Fruit fly (Drosophila melanogaster) whole organism, embryonic: ENCODE results near the gene CG32371.

Experiments
- Bteb2 ChIP-seq: fragments of 200-800 bp; sonication (Bioruptor generic); optimal IDR thresholded peaks from 2 replicates; lab custom pipeline; 2016; ENCODE audit warnings: missing biosample characterization, missing genetic modification characterization
- CG10543 ChIP-seq: fragments of 200-800 bp; sonication (Bioruptor generic); optimal IDR thresholded peaks from 3 replicates; lab custom pipeline; 2017; ENCODE audit warnings: missing biosample characterization, mild to moderate bottlenecking, missing genetic modification characterization, moderate library complexity
- CG11504 ChIP-seq: fragments of 200-800 bp; sonication (Bioruptor generic); optimal IDR thresholded peaks from 3 replicates; lab custom pipeline; 2019; ENCODE audit warnings: missing biosample characterization, mild to moderate bottlenecking, missing genetic modification characterization, moderate library complexity
- CG12219 ChIP-seq: fragments of 200-800 bp; sonication (Bioruptor generic); optimal IDR thresholded peaks from 3 replicates; lab custom pipeline; 2018; ENCODE audit warnings: missing biosample characterization, mild to moderate bottlenecking, missing genetic modification characterization
- CG12769 ChIP-seq: fragments of 200-800 bp; sonication (Bioruptor generic); optimal IDR thresholded peaks from 2 replicates; lab custom pipeline; 2019; ENCODE audit warnings: missing biosample characterization, mild to moderate bottlenecking, missing genetic modification characterization, moderate library complexity
- CG13296 ChIP-seq: fragments of 200-800 bp; sonication (Bioruptor generic); optimal IDR thresholded peaks from 3 replicates; lab custom pipeline; 2018; ENCODE audit warnings: missing biosample characterization, mild to moderate bottlenecking, missing genetic modification characterization
- CG13624 ChIP-seq: fragments of 200-800 bp; sonication (Bioruptor generic); optimal IDR thresholded peaks from 2 replicates; lab custom pipeline; 2016; ENCODE audit warnings: missing biosample characterization, missing genetic modification characterization
- CG17385 ChIP-seq: fragments of 200-800 bp; sonication (Bioruptor generic); optimal IDR thresholded peaks from 3 replicates; lab custom pipeline; 2018; ENCODE audit warnings: missing biosample characterization, mild to moderate bottlenecking, missing genetic modification characterization
- CG18262 ChIP-seq: fragments of 200-800 bp; optimal IDR thresholded peaks from 3 replicates; lab custom pipeline; 2019; ENCODE audit warnings: missing biosample characterization, mild to moderate bottlenecking, missing genetic modification characterization, moderate library complexity
- CG18764 ChIP-seq: fragments of 200-800 bp; sonication (Bioruptor generic); optimal IDR thresholded peaks from 3 replicates; lab custom pipeline; 2016; ENCODE audit warnings: missing biosample characterization, missing genetic modification characterization
- CG2712 ChIP-seq: fragments of 200-800 bp; optimal IDR thresholded peaks from 3 replicates; lab custom pipeline; 2019; ENCODE audit warnings: missing biosample characterization, mild to moderate bottlenecking, missing genetic modification characterization, moderate library complexity
- CG2875 ChIP-seq: fragments of 200-800 bp; sonication (Bioruptor generic); optimal IDR thresholded peaks from 2 replicates; lab custom pipeline; 2017; ENCODE audit warnings: missing biosample characterization, mild to moderate bottlenecking, missing genetic modification characterization, missing genetic modification reagents
- CG30020 ChIP-seq: fragments of 200-800 bp; optimal IDR thresholded peaks from 2 replicates; lab custom pipeline; 2019; ENCODE audit warnings: missing biosample characterization, mild to moderate bottlenecking, missing genetic modification characterization, moderate library complexity
- CG32767 ChIP-seq: fragments of 200-800 bp; sonication (Bioruptor generic); IDR thresholded peaks from 2 replicates; pipeline ENCODE4 v1.3.6; 2022; ENCODE audit warnings: missing biosample characterization, missing genetic modification characterization
- CG3847 ChIP-seq: fragments of 200-800 bp; sonication (Bioruptor generic); IDR thresholded peaks from 2 replicates; pipeline ENCODE4 v1.3.6; 2022; ENCODE audit warnings: missing biosample characterization, missing genetic modification characterization
- CG4282 ChIP-seq: fragments of 200-800 bp; sonication (Bioruptor generic); optimal IDR thresholded peaks from 2 replicates; lab custom pipeline; 2016; ENCODE audit warnings: missing biosample characterization, missing genetic modification characterization
- CG7271 ChIP-seq: fragments of 200-800 bp; sonication (Bioruptor generic); optimal IDR thresholded peaks from 2 replicates; lab custom pipeline; 2018; ENCODE audit warnings: missing biosample characterization, mild to moderate bottlenecking, missing genetic modification characterization, moderate library complexity
- D19A ChIP-seq: fragments of 200-800 bp; optimal IDR thresholded peaks from 3 replicates; lab custom pipeline; 2019; ENCODE audit warnings: missing biosample characterization, mild to moderate bottlenecking, missing genetic modification characterization, moderate library complexity
- HHEX ChIP-seq: fragments of 200-800 bp; sonication (Bioruptor generic); optimal IDR thresholded peaks from 3 replicates; lab custom pipeline; 2017; ENCODE audit warnings: missing biosample characterization, mild to moderate bottlenecking, missing genetic modification characterization, missing genetic modification reagents
- HLH4C ChIP-seq: fragments of 200-800 bp; sonication (Bioruptor generic); IDR thresholded peaks from 3 replicates; pipeline ENCODE4 v1.3.6; 2022; ENCODE audit warnings: missing biosample characterization, missing genetic modification characterization; ENCODE audit not compliant: partially characterized antibody
- Hey ChIP-seq: fragments of 200-800 bp; sonication (Bioruptor generic); optimal IDR thresholded peaks from 3 replicates; lab custom pipeline; 2018; ENCODE audit warnings: missing biosample characterization, mild to moderate bottlenecking, missing genetic modification characterization
- Hr51 ChIP-seq, 2 experiments: fragments of 200-800 bp; sonication (Bioruptor generic); optimal IDR thresholded peaks; 2 replicates in 1 of 2; 3 replicates in 1 of 2; lab custom pipeline; 2016 to 2018; ENCODE audit warnings: missing biosample characterization in 2 of 2, missing genetic modification characterization in 2 of 2, mild to moderate bottlenecking in 1 of 2, moderate library complexity in 1 of 2
- Hsf ChIP-seq: fragments of 200-800 bp; sonication (Bioruptor generic); optimal IDR thresholded peaks from 3 replicates; lab custom pipeline; 2016; ENCODE audit warnings: missing biosample characterization, missing genetic modification characterization
- NfI ChIP-seq: fragments of 200-800 bp; sonication (Bioruptor generic); optimal IDR thresholded peaks from 3 replicates; lab custom pipeline; 2018; ENCODE audit warnings: missing biosample characterization, mild to moderate bottlenecking, missing genetic modification characterization, moderate library complexity
- PHDP ChIP-seq: fragments of 200-800 bp; sonication (Bioruptor generic); optimal IDR thresholded peaks from 3 replicates; lab custom pipeline; 2018; ENCODE audit warnings: missing biosample characterization, mild to moderate bottlenecking, missing genetic modification characterization, moderate library complexity
- Rx ChIP-seq: fragments of 200-800 bp; sonication (Bioruptor generic); IDR thresholded peaks from 2 replicates; pipeline ENCODE4 v1.3.6; 2022; ENCODE audit warnings: missing biosample characterization, missing genetic modification characterization
- Sox100B ChIP-seq: fragments of 200-800 bp; sonication (Bioruptor generic); optimal IDR thresholded peaks from 3 replicates; lab custom pipeline; 2018; ENCODE audit warnings: missing biosample characterization, mild to moderate bottlenecking, missing genetic modification characterization
- aop ChIP-seq: fragments of 200-800 bp; sonication (Bioruptor generic); IDR thresholded peaks from 2 replicates; pipeline ENCODE4 v1.3.6; 2022; ENCODE audit warnings: missing biosample characterization, missing genetic modification characterization
- ash1 ChIP-seq: fragments of 200-800 bp; sonication (Bioruptor generic); optimal IDR thresholded peaks from 2 replicates; lab custom pipeline; 2018; ENCODE audit warnings: missing biosample characterization, mild to moderate bottlenecking, missing genetic modification characterization
- ato ChIP-seq: fragments of 200-800 bp; sonication (Bioruptor generic); IDR thresholded peaks from 2 replicates; pipeline ENCODE4 v1.3.6; 2022; ENCODE audit warnings: missing biosample characterization, missing genetic modification characterization; ENCODE audit not compliant: partially characterized antibody
- bab2 ChIP-seq: fragments of 200-800 bp; sonication (Bioruptor generic); optimal IDR thresholded peaks from 2 replicates; lab custom pipeline; 2016; ENCODE audit warnings: missing biosample characterization, missing genetic modification characterization
- btn ChIP-seq: fragments of 200-800 bp; sonication (Bioruptor generic); optimal IDR thresholded peaks from 2 replicates; lab custom pipeline; 2016; ENCODE audit warnings: missing biosample characterization, missing genetic modification characterization
- crol ChIP-seq: fragments of 200-800 bp; sonication (Bioruptor generic); IDR thresholded peaks from 2 replicates; pipeline ENCODE4 v1.3.6; 2022; ENCODE audit warnings: missing biosample characterization, missing genetic modification characterization
- crp ChIP-seq, 2 experiments: fragments of 200-800 bp; sonication (Bioruptor generic); optimal IDR thresholded peaks; 2 replicates in 1 of 2; 3 replicates in 1 of 2; lab custom pipeline; 2017; ENCODE audit warnings: missing biosample characterization in 2 of 2, missing genetic modification characterization in 2 of 2, mild to moderate bottlenecking in 1 of 2, moderate library complexity in 1 of 2
- disco-r ChIP-seq: fragments of 200-800 bp; sonication (Bioruptor generic); optimal IDR thresholded peaks from 2 replicates; lab custom pipeline; 2016; ENCODE audit warnings: missing biosample characterization, missing genetic modification characterization
- eve ChIP-seq, 2 experiments: fragments of >200 bp; optimal IDR thresholded peaks; 2 replicates each; lab custom pipeline; 2017; ENCODE audit warnings: missing biosample characterization in 2 of 2, missing genetic modification characterization in 2 of 2
- eyg ChIP-seq: fragments of 200-800 bp; sonication (Bioruptor generic); optimal IDR thresholded peaks from 3 replicates; lab custom pipeline; 2016; ENCODE audit warnings: missing biosample characterization, missing genetic modification characterization
- gro ChIP-seq: fragments of 200-800 bp; sonication (Bioruptor generic); optimal IDR thresholded peaks from 2 replicates; lab custom pipeline; 2016; ENCODE audit warnings: missing biosample characterization, missing genetic modification characterization
- h ChIP-seq: fragments of >200 bp; optimal IDR thresholded peaks from 2 replicates; lab custom pipeline; 2017
- hkb ChIP-seq, 2 experiments: fragments of 200-800 bp in 1 of 2; fragments of >200 bp in 1 of 2; sonication (Bioruptor generic) in 1 of 2; IDR thresholded peaks in 1 of 2; optimal IDR thresholded peaks in 1 of 2; 2 replicates each; pipeline versions ENCODE4 v1.3.6 to Lab custom; 2017 to 2022; ENCODE audit warnings: missing biosample characterization in 1 of 2, missing genetic modification characterization in 1 of 2
- lola ChIP-seq, 3 experiments: fragments of >200 bp in 2 of 3; fragments of 200-800 bp in 1 of 3; sonication (Bioruptor generic) in 1 of 3; optimal IDR thresholded peaks; 2 replicates each; lab custom pipeline; 2017 to 2019; ENCODE audit warnings: missing biosample characterization in 3 of 3, missing genetic modification characterization in 3 of 3, mild to moderate bottlenecking in 1 of 3, moderate library complexity in 1 of 3
- otp ChIP-seq: fragments of 200-800 bp; sonication (Bioruptor generic); IDR thresholded peaks from 3 replicates; pipeline ENCODE4, ENCODE4 v1.3.6; 2022; ENCODE audit warnings: missing biosample characterization, missing genetic modification characterization
- phol ChIP-seq: fragments of 200-800 bp; sonication (Bioruptor generic); optimal IDR thresholded peaks from 3 replicates; lab custom pipeline; 2018; ENCODE audit warnings: missing biosample characterization, mild to moderate bottlenecking, missing genetic modification characterization, moderate library complexity
- pum ChIP-seq: fragments of 200-800 bp; sonication (Bioruptor generic); optimal IDR thresholded peaks from 2 replicates; lab custom pipeline; 2016; ENCODE audit warnings: missing biosample characterization, missing genetic modification characterization
- pzg ChIP-seq: fragments of 200-800 bp; sonication (Bioruptor generic); optimal IDR thresholded peaks from 3 replicates; lab custom pipeline; 2018; ENCODE audit warnings: missing biosample characterization, mild to moderate bottlenecking, missing genetic modification characterization, moderate library complexity
- sd ChIP-seq: fragments of 200-800 bp; sonication (Bioruptor generic); optimal IDR thresholded peaks from 3 replicates; lab custom pipeline; 2018; ENCODE audit warnings: missing biosample characterization, mild to moderate bottlenecking, missing genetic modification characterization, moderate library complexity
- sens-2 ChIP-seq: fragments of 200-800 bp; sonication (Bioruptor generic); IDR thresholded peaks from 2 replicates; pipeline ENCODE4 v1.3.6; 2022; ENCODE audit warnings: missing biosample characterization, missing genetic modification characterization
- stc ChIP-seq: fragments of 200-800 bp; sonication (Bioruptor generic); IDR thresholded peaks from 2 replicates; pipeline ENCODE4 v1.3.6; 2022; ENCODE audit warnings: missing biosample characterization, missing genetic modification characterization
- tgo ChIP-seq: fragments of 200-800 bp; sonication (Bioruptor generic); IDR thresholded peaks from 3 replicates; pipeline ENCODE4 v1.3.6; 2022; ENCODE audit warnings: missing biosample characterization, missing genetic modification characterization

The CG32371 gene

DNA sequence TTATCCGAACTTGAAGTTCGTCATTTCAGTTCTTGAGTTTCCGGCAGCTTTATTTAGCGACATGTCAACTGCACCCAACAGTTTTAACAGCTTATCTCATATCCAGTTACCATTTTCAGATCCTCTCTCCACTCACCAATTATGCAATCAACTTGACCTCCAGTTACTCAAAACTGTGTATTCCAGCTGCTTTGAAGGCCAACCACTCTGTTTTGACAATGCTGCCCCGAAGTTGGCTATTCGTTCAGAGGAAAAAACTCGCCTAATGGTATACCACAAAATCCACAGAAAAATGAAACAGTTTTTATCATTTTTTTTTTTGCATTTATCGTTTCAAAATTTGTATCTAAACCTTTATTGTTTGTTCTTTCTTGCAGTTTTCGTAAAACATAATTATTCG is 43.4 kb upstream of the CG32371 start (continued):
- TF ChIP-seq otp (GFP tag; lab: Robert Waterston, UW) (no peak), CG2875 (GFP tag; lab: Kevin White, UChicago) (no peak), D19A (tag; lab: Kevin White, UChicago) (no peak), Hsf (GFP tag; lab: Kevin White, UChicago) (no peak), CG12769 (tag; lab: Kevin White, UChicago) (peak; percentile 62), crp (GFP tag; optimal IDR thresholded peaks at IDR 0.05; lab: Kevin White, UChicago) (peak in 1 of 2 experiments; percentile 13), PHDP (tag; lab: Kevin White, UChicago) (no peak), h (lab: Kevin White, UChicago) (no peak), CG13624 (GFP tag; lab: Kevin White, UChicago) (no peak), lola (GFP tag; optimal IDR thresholded peaks at IDR 0.05; lab: Kevin White, UChicago) (peak in 1 of 3 experiments; percentile 75), Hey (tag; lab: Kevin White, UChicago) (no peak), sens-2 (GFP tag; lab: Robert Waterston, UW) (no peak), Rx (GFP tag; lab: Robert Waterston, UW) (no peak), crol (GFP tag; lab: Robert Waterston, UW) (no peak), eyg (no peak), btn (GFP tag; lab: Kevin White, UChicago) (no peak), stc (GFP tag; lab: Robert Waterston, UW) (no peak), CG11504 (tag; lab: Kevin White, UChicago) (no peak), CG3847 (GFP tag; lab: Robert Waterston, UW) (no peak), gro (GFP tag; lab: Kevin White, UChicago) (no peak), Hr51 (GFP tag; optimal IDR thresholded peaks at IDR 0.05; lab: Kevin White, UChicago) (no peak)

DNA sequence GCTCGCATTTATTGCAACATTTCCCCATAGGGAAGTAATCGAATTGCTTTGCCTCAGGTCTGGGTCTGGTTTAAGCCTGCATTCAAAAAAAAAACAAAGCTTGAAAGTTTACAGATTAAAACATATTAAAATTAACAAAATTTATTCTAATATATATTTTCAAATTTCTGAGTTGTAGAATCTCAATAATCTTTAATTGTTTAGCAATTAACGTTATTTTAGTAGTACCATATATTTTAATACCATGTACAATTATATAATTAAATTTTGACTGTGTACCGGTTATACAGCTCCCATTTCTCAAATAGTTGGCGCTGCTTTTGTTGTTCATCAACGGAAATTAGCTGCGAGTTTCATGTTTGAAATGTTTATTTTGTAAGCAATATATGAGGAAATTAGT is 42.8 kb upstream of the CG32371 start:
- TF ChIP-seq CG13296 (GFP tag; lab: Kevin White, UChicago) (peak; percentile 13), sd (peak; percentile 10), CG32767 (GFP tag; lab: Robert Waterston, UW) (no peak), HHEX (GFP tag; lab: Kevin White, UChicago) (no peak), CG10543 (no peak), CG18764 (GFP tag; lab: Kevin White, UChicago) (no peak), CG2712 (peak; percentile 50), HLH4C (GFP tag; lab: Robert Waterston, UW) (no peak), pzg (no peak), CG4282 (GFP tag; lab: Kevin White, UChicago) (no peak), Bteb2 (GFP tag; lab: Kevin White, UChicago) (no peak), CG18262 (tag; lab: Kevin White, UChicago) (peak; percentile 43), ato (GFP tag; lab: Robert Waterston, UW) (no peak), Sox100B (GFP tag; lab: Kevin White, UChicago) (peak; percentile 65), aop (GFP tag; lab: Robert Waterston, UW) (no peak), NfI (GFP tag; lab: Kevin White, UChicago) (no peak), CG7271 (tag; lab: Kevin White, UChicago) (no peak), hkb (optimal IDR thresholded peaks at IDR 0.05; lab: Kevin White, UChicago) (no peak), hkb (GFP tag; IDR thresholded peaks at IDR 0.05; lab: Robert Waterston, UW) (peak; percentile 49; the same call in 1 of the 2 replicates), ash1 (GFP tag; lab: Kevin White, UChicago) (no peak), disco-r (GFP tag; lab: Kevin White, UChicago) (no peak), bab2 (GFP tag; lab: Kevin White, UChicago) (no peak), tgo (GFP tag; lab: Robert Waterston, UW) (0 out of 3 replicates have a peak, but pooled peaks have one; percentile 13), eve (GFP tag; optimal IDR thresholded peaks at IDR 0.05; lab: Kevin White, UChicago) (peak in 1 of 2 experiments; percentile 37), CG12219 (GFP tag; lab: Kevin White, UChicago) (no peak), phol (peak; percentile 44), CG30020 (tag; lab: Kevin White, UChicago) (no peak), CG17385 (peak; percentile 4), pum (GFP tag; lab: Kevin White, UChicago) (no peak)
